Fruit fly (Drosophila melanogaster): ENCODE measurements around the gene SdhD.

SdhD gene

DNA sequence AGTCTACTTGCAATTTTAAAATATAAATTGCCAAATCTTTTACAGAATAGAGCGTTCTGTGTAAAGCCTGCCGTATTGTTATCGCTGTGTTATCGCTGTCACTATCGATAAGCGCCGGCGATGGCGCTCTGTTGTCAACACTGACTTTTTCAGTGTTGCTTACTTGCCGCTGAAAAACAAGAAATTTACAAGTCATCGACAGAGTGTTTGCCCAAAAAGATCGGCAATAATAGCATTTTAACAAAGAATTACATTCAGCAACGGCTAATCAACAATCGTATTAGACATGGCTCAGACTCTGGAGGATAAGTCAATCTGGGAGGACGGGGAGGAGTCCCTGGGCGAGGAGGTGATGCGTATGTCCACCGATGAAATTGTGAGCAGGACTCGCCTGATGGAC lies 7.7 kb downstream of the SdhD start, which contains the start of the genes RanBP3 and Rpt5 (continued):
- TF ChIP-seq Vsx1 (GFP tag; optimal IDR thresholded peaks at IDR 0.05): no peak
- no peak for TF ChIP-seq CG3065 (GFP tag; optimal IDR thresholded peaks at IDR 0.05)
- TF ChIP-seq unc-4 (GFP tag; IDR thresholded peaks at IDR 0.05; ENCODE audit: partially characterized antibody): peak; percentile 82
- peak; percentile 65 for TF ChIP-seq Hmr (GFP tag; optimal IDR thresholded peaks at IDR 0.05)
- TF ChIP-seq CG10209 (GFP tag; optimal IDR thresholded peaks at IDR 0.05): peak; percentile 55
- TF ChIP-seq CG2712 (tag; optimal IDR thresholded peaks at IDR 0.05): peak; percentile 31
- peak; percentile 63; the same call in 1 of the 2 replicates for TF ChIP-seq NFAT (GFP tag; IDR thresholded peaks at IDR 0.05)
- TF ChIP-seq Dek (tag; optimal IDR thresholded peaks at IDR 0.05): no peak
- TF ChIP-seq Lim3 (GFP tag; IDR thresholded peaks at IDR 0.05): no peak
- no peak for TF ChIP-seq btn (GFP tag; optimal IDR thresholded peaks at IDR 0.05)
- TF ChIP-seq slbo (GFP tag; IDR thresholded peaks at IDR 0.05): peak; percentile 83
- TF ChIP-seq Tbp (GFP tag; optimal IDR thresholded peaks at IDR 0.05): no peak
- TF ChIP-seq CG6854 (GFP tag; optimal IDR thresholded peaks at IDR 0.05): no peak
- TF ChIP-seq emc (GFP tag; optimal IDR thresholded peaks at IDR 0.05): no peak
- peak; percentile 59; the same call in 2 of the 3 replicates for TF ChIP-seq Dbx (GFP tag; IDR thresholded peaks at IDR 0.05)
- TF ChIP-seq kah (GFP tag; optimal IDR thresholded peaks at IDR 0.05): no peak
- TF ChIP-seq CG42726 (GFP tag; IDR thresholded peaks at IDR 0.05; ENCODE audit: partially characterized antibody): peak; percentile 79; the same call in 1 of the 2 replicates
- no peak for TF ChIP-seq CG4404 (GFP tag; IDR thresholded peaks at IDR 0.05)
- no peak for TF ChIP-seq CG2199 (GFP tag; IDR thresholded peaks at IDR 0.05)
- TF ChIP-seq Sry-β (GFP tag; optimal IDR thresholded peaks at IDR 0.05): no peak
- no peak for TF ChIP-seq CG3726 (GFP tag; IDR thresholded peaks at IDR 0.05)
- peak; percentile 69; the same call in 1 of the 4 replicates for TF ChIP-seq chinmo (GFP tag; IDR thresholded peaks at IDR 0.05; ENCODE audit: partially characterized antibody)
- no peak for TF ChIP-seq dmrt99B (tag; optimal IDR thresholded peaks at IDR 0.05)
- peak; percentile 81 for TF ChIP-seq Scr (GFP tag; IDR thresholded peaks at IDR 0.05; ENCODE audit: partially characterized antibody)
- TF ChIP-seq da (GFP tag; optimal IDR thresholded peaks at IDR 0.05): peak; percentile 16
- no peak for TF ChIP-seq CG7928 (GFP tag; optimal IDR thresholded peaks at IDR 0.05)
- TF ChIP-seq CG10979 (tag; optimal IDR thresholded peaks at IDR 0.05): peak; percentile 32
- no peak for TF ChIP-seq Eip74EF (GFP tag; optimal IDR thresholded peaks at IDR 0.05)

DNA sequence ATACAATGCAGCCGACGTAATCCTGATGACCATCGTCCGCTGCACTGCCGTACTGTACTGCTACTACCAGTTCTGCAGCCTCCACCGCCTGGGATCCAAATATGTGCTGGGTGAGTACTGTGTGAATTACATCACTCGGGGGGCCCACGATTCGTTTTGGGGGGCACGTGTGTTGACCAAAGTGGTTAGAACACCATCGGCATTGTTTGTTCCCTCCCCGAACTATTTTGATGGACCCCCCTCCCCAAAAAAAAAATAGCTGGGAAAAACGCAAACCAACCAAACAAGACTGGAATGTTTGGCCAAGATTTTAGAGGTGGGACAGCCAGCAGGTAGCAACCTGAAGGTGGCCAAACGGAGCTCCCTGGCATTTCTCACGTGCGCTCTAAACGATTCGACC lies 13.0 kb downstream of the SdhD start:
- TF ChIP-seq Myb (GFP tag; optimal IDR thresholded peaks at IDR 0.05) (no peak), ERR (GFP tag; optimal IDR thresholded peaks at IDR 0.05) (no peak), croc (GFP tag; conservative IDR thresholded peaks at IDR 0.05) (no peak), HmgD (GFP tag; optimal IDR thresholded peaks at IDR 0.05) (no peak), cwo (GFP tag; optimal IDR thresholded peaks at IDR 0.05) (peak; percentile 57), otp (GFP tag; IDR thresholded peaks at IDR 0.05) (peak; percentile 31; the same call in 1 of the 3 replicates)

DNA sequence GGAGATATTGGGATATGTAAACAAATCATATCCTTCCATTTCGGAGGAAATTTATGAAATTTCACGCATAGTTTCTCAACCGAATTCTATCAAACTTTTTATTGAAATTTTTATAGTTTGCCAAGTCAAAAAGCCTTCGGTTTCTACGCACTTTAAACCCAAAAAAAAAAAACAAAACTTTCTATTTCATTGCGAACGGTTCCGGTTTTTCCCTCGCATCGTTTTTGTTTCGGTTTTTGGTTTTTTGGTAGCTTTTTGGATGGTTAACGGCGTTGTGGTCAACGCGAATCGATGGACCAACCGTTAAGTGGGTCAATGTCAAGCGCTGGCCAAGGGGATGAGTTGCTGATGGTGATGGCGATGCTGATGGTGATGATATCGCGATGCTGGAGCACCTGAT lies 19.4 kb downstream of the SdhD start:
- TF ChIP-seq grn (GFP tag; optimal IDR thresholded peaks at IDR 0.05) (peak; percentile 33), Blimp-1 (GFP tag; optimal IDR thresholded peaks at IDR 0.05) (peak; percentile 91), run (tag; optimal IDR thresholded peaks at IDR 0.05) (peak; percentile 12), CG12769 (tag; optimal IDR thresholded peaks at IDR 0.05) (peak; percentile 13), Fer1 (GFP tag; optimal IDR thresholded peaks at IDR 0.05) (no peak), ssp (GFP tag; IDR thresholded peaks at IDR 0.05) (no peak), sd (tag; optimal IDR thresholded peaks at IDR 0.05) (no peak), oc (tag; optimal IDR thresholded peaks at IDR 0.05) (peak; percentile 4), Opbp (GFP tag; IDR thresholded peaks at IDR 0.05; ENCODE audit: partially characterized antibody) (no peak), ttk (GFP tag; IDR thresholded peaks at IDR 0.05) (no peak), CG31388 (GFP tag; optimal IDR thresholded peaks at IDR 0.05) (no peak), C15 (GFP tag; IDR thresholded peaks at IDR 0.05) (no peak), CG17912 (GFP tag; optimal IDR thresholded peaks at IDR 0.05) (no peak), eve (GFP tag; optimal IDR thresholded peaks at IDR 0.05) (no peak), jigr1 (GFP tag; IDR thresholded peaks at IDR 0.05) (no peak), vvl (GFP tag; IDR thresholded peaks at IDR 0.05) (peak; percentile 50; the same call in 1 of the 2 replicates)

All from whole organism, embryonic.